Fruit fly (Drosophila melanogaster): ENCODE measurements around the gene CG42327.

The CG42327 gene

dm6 chr3R:11669954-11670347 lies 14.0 kb downstream of the CG42327 start (continued):
- TF ChIP-seq danr (GFP tag; IDR thresholded peaks at IDR 0.05) (no peak), CG34422 (GFP tag; IDR thresholded peaks at IDR 0.05) (no peak), Nf-YC (tag; optimal IDR thresholded peaks at IDR 0.05) (no peak), NC2α (GFP tag; optimal IDR thresholded peaks at IDR 0.05) (no peak), CG3407 (GFP tag; optimal IDR thresholded peaks at IDR 0.05) (no peak), nmo (GFP tag; optimal IDR thresholded peaks at IDR 0.05) (no peak), CG4424 (GFP tag; optimal IDR thresholded peaks at IDR 0.05) (no peak), CkIIα-i1 (GFP tag; IDR thresholded peaks at IDR 0.05) (no peak), fru (optimal IDR thresholded peaks at IDR 0.05) (no peak), Ets65A (GFP tag) (peak; percentile 41), Atf6 (GFP tag; IDR thresholded peaks at IDR 0.05) (no peak), CG9609 (GFP tag; optimal IDR thresholded peaks at IDR 0.05) (no peak), CG3838 (GFP tag; optimal IDR thresholded peaks at IDR 0.05) (no peak), D19B (GFP tag; optimal IDR thresholded peaks at IDR 0.05) (no peak), chinmo (GFP tag; IDR thresholded peaks at IDR 0.05; ENCODE audit: partially characterized antibody) (0 out of 4 replicates have a peak, but pooled peaks have one; percentile 16), scrt (GFP tag; optimal IDR thresholded peaks at IDR 0.05) (peak; percentile 88), gce (GFP tag; IDR thresholded peaks at IDR 0.05) (no peak), Deaf1 (tag; optimal IDR thresholded peaks at IDR 0.05) (peak; percentile 17), CG7928 (GFP tag; optimal IDR thresholded peaks at IDR 0.05) (no peak), CG8359 (GFP tag; optimal IDR thresholded peaks at IDR 0.05; ENCODE audit: borderline replicate concordance) (no peak), Aef1 (GFP tag; IDR thresholded peaks at IDR 0.05) (no peak), CG31388 (GFP tag; optimal IDR thresholded peaks at IDR 0.05) (no peak)

- peak; percentile 49 for TF ChIP-seq Hey (tag; optimal IDR thresholded peaks at IDR 0.05)
- TF ChIP-seq sens (GFP tag) = no peak
- TF ChIP-seq CG6813 (GFP tag; optimal IDR thresholded peaks at IDR 0.05) = no peak
- TF ChIP-seq Xrp1 (GFP tag; IDR thresholded peaks at IDR 0.05) = no peak
- no peak for TF ChIP-seq lbe (GFP tag; optimal IDR thresholded peaks at IDR 0.05)
- peak; percentile 79 for TF ChIP-seq exex (tag; optimal IDR thresholded peaks at IDR 0.05)
- TF ChIP-seq mirr (GFP tag; optimal IDR thresholded peaks at IDR 0.05) = peak; percentile 63
- TF ChIP-seq tgo (GFP tag; IDR thresholded peaks at IDR 0.05) = no peak
- no peak for TF ChIP-seq bab2 (GFP tag; optimal IDR thresholded peaks at IDR 0.05)
- no peak for TF ChIP-seq bsh (GFP tag; optimal IDR thresholded peaks at IDR 0.05)
- no peak for TF ChIP-seq usp (GFP tag; optimal IDR thresholded peaks at IDR 0.05)
- 0 out of 4 replicates have a peak, but pooled peaks have one; percentile 27 for TF ChIP-seq chinmo (GFP tag; IDR thresholded peaks at IDR 0.05; ENCODE audit: partially characterized antibody)
- TF ChIP-seq CG8388 (GFP tag; optimal IDR thresholded peaks at IDR 0.05) = no peak
- no peak for TF ChIP-seq CG34422 (GFP tag; IDR thresholded peaks at IDR 0.05)
- no peak for TF ChIP-seq odd (GFP tag; optimal IDR thresholded peaks at IDR 0.05)
- TF ChIP-seq CoRest (tag; optimal IDR thresholded peaks at IDR 0.05) = no peak
- no peak for TF ChIP-seq CG4282 (GFP tag; optimal IDR thresholded peaks at IDR 0.05)
- TF ChIP-seq CG6765 (GFP tag; optimal IDR thresholded peaks at IDR 0.05) = no peak
- no peak for TF ChIP-seq E2f2 (GFP tag; IDR thresholded peaks at IDR 0.05)
- 0 out of 2 replicates have a peak, but pooled peaks have one; percentile 26 for TF ChIP-seq GATAe (GFP tag; conservative IDR thresholded peaks at IDR 0.05)
- no peak for TF ChIP-seq hth (optimal IDR thresholded peaks at IDR 0.05)
- peak in 1 of 2 experiments; percentile 20 for TF ChIP-seq Pdp1 (GFP tag; optimal IDR thresholded peaks at IDR 0.05)
- peak; percentile 75 for TF ChIP-seq grn (GFP tag; optimal IDR thresholded peaks at IDR 0.05)
- no peak for TF ChIP-seq CG8359 (GFP tag; optimal IDR thresholded peaks at IDR 0.05; ENCODE audit: borderline replicate concordance)
- no peak for TF ChIP-seq klu (GFP tag; IDR thresholded peaks at IDR 0.05)
- TF ChIP-seq lov (optimal IDR thresholded peaks at IDR 0.05) = no peak
- TF ChIP-seq lov (GFP tag; IDR thresholded peaks at IDR 0.05) = no peak
- TF ChIP-seq CG9609 (GFP tag; optimal IDR thresholded peaks at IDR 0.05) = no peak
- no peak for TF ChIP-seq CG8924 (tag; optimal IDR thresholded peaks at IDR 0.05)
These were observed 14.9 kb downstream of the CG42327 start for dm6 chr3R:11670888-11671287.
